Fruit fly (Drosophila melanogaster): Measurements from ENCODE around the gene CG11050.

- TF ChIP-seq lola (GFP tag; optimal IDR thresholded peaks at IDR 0.05), result no peak
- no peak for TF ChIP-seq Hnf4 (GFP tag; optimal IDR thresholded peaks at IDR 0.05)
- TF ChIP-seq rgr (GFP tag; optimal IDR thresholded peaks at IDR 0.05), result no peak
- no peak for TF ChIP-seq ey (GFP tag; optimal IDR thresholded peaks at IDR 0.05)
- TF ChIP-seq CG9705 (GFP tag; optimal IDR thresholded peaks at IDR 0.05), result no peak
- TF ChIP-seq CrebA (GFP tag; optimal IDR thresholded peaks at IDR 0.05; ENCODE audit: borderline replicate concordance), result no peak
- no peak for TF ChIP-seq sage (GFP tag; optimal IDR thresholded peaks at IDR 0.05)
These were observed 31.8 kb upstream of the CG11050 start for dm6 chr2L:6579045-6579444.

Data from whole organism, wandering third instar larva.